Worm (Caenorhabditis elegans) whole organism, midembryonic: Measurements from ENCODE around the gene F29F11.20.

Source experiments
- flt-1 ChIP-seq: fragments of 200-800 bp; sonication (Bioruptor generic); IDR thresholded peaks from 2 replicates; pipeline ENCODE4 v1.3.6; 2022; ENCODE audit warnings: missing genetic modification characterization, missing compliant biosample characterization
- med-1 ChIP-seq: sonication (generic microtip); optimal IDR thresholded peaks from 2 replicates; lab custom pipeline; 2017; ENCODE audit warnings: missing genetic modification characterization, mild to moderate bottlenecking, missing compliant biosample characterization, antibody characterized with exemption, missing genetic modification reagents; ENCODE audit not compliant: insufficient read depth
- ztf-29 ChIP-seq: fragments of 200-800 bp; sonication (Bioruptor generic); IDR thresholded peaks from 2 replicates; pipeline ENCODE4 v1.3.6; 2022; ENCODE audit warnings: missing genetic modification reagents, missing genetic modification characterization, missing compliant biosample characterization

DNA sequence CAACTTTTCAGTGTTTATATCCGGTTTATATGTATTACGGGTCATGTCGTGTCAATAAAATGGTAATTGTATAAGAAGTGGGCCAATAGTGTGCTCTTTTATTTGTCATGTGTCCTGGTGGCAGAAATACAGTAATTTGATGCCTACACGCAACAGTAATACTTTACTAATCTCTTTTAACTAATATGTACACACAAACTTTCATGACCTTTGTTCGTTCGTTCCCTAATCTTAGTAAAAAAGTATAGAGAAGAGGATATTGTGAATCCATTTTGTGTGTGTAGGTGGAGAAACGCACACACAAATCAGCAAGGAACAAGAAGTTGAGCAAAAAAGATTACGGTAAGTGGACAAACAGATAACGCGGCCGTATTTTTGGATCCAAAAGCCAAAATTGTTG, 16.9 kb upstream of the F29F11.20 start:
- no peak for TF ChIP-seq ztf-29 (GFP tag; lab: Robert Waterston, UW)
- TF ChIP-seq flt-1 = no peak
- TF ChIP-seq med-1 (GFP tag; lab: Kevin White, UChicago) = no peak
